Fruit fly (Drosophila melanogaster) whole organism, prepupa: ENCODE data around the gene LpR2.

Experiments used
- CG11294 ChIP-seq: fragments of 200-800 bp; sonication (Bioruptor generic); IDR thresholded peaks from 2 replicates; pipeline ENCODE4 v1.3.6; 2022; ENCODE audit warnings: missing biosample characterization, missing genetic modification characterization
- CG3919 ChIP-seq: fragments of 200-800 bp; sonication (Bioruptor generic); optimal IDR thresholded peaks from 3 replicates; lab custom pipeline; 2016; ENCODE audit warnings: missing biosample characterization, missing genetic modification characterization
- CG6792 ChIP-seq: fragments of 200-800 bp; sonication (Bioruptor generic); optimal IDR thresholded peaks from 3 replicates; lab custom pipeline; 2016; ENCODE audit warnings: missing biosample characterization, missing genetic modification characterization
- CG6854 ChIP-seq: fragments of 200-800 bp; sonication (Bioruptor generic); optimal IDR thresholded peaks from 2 replicates; lab custom pipeline; 2017; ENCODE audit warnings: missing biosample characterization, mild to moderate bottlenecking, missing genetic modification characterization
- Ets21C ChIP-seq: fragments of 200-800 bp; sonication (Bioruptor generic); optimal IDR thresholded peaks from 3 replicates; lab custom pipeline; 2016; ENCODE audit warnings: missing biosample characterization, missing genetic modification characterization
- Lpt ChIP-seq: fragments of 200-800 bp; sonication (Bioruptor generic); optimal IDR thresholded peaks from 3 replicates; lab custom pipeline; 2016; ENCODE audit warnings: missing biosample characterization, missing genetic modification characterization
- Smox ChIP-seq: fragments of 200-800 bp; sonication (Bioruptor generic); optimal IDR thresholded peaks from 3 replicates; lab custom pipeline; 2016; ENCODE audit warnings: missing biosample characterization, missing genetic modification characterization
- Sox15 ChIP-seq: fragments of 200-800 bp; sonication (Bioruptor generic); optimal IDR thresholded peaks from 3 replicates; lab custom pipeline; 2016; ENCODE audit warnings: missing biosample characterization, missing genetic modification characterization
- vri ChIP-seq: fragments of 200-800 bp; sonication (Bioruptor generic); optimal IDR thresholded peaks from 3 replicates; lab custom pipeline; 2016; ENCODE audit warnings: missing biosample characterization, mild to moderate bottlenecking, missing genetic modification characterization

- no peak for TF ChIP-seq CG6792 (GFP tag; lab: Kevin White, UChicago)
- no peak for TF ChIP-seq Lpt (GFP tag; lab: Kevin White, UChicago)
- TF ChIP-seq Ets21C, result no peak
- TF ChIP-seq CG6854, result no peak
- no peak for TF ChIP-seq vri (GFP tag; lab: Kevin White, UChicago)
- no peak for TF ChIP-seq Smox (GFP tag; lab: Kevin White, UChicago)
- no peak for TF ChIP-seq CG3919 (GFP tag; lab: Kevin White, UChicago)
- TF ChIP-seq CG11294 (GFP tag; lab: Robert Waterston, UW), result no peak
- TF ChIP-seq Sox15 (GFP tag; lab: Kevin White, UChicago), result no peak
Observed at dm6 chr3R:25762005-25762764, 21.9 kb upstream of the LpR2 start.
